Worm (Caenorhabditis elegans) whole organism, L3 larva: ENCODE measurements around the gene Y113G7A.14.

Experiments used
- ceh-9 ChIP-seq: sonication (generic microtip); optimal IDR thresholded peaks from 2 replicates; lab custom pipeline; 2018; ENCODE audit warnings: missing biosample characterization, missing genetic modification characterization
- daf-12 ChIP-seq: fragments of 150-350 bp; optimal IDR thresholded peaks from 2 replicates; lab custom pipeline; 2014; ENCODE audit warnings: missing biosample characterization, missing genetic modification reagents, missing genetic modification characterization
- egl-27 ChIP-seq: sonication (generic microtip); optimal IDR thresholded peaks from 4 replicates; lab custom pipeline; 2017; ENCODE audit warnings: missing biosample characterization, missing genetic modification reagents, missing genetic modification characterization
- elt-1 ChIP-seq: fragments of 150-350 bp; optimal IDR thresholded peaks from 2 replicates; lab custom pipeline; 2014; ENCODE audit warnings: missing biosample characterization, missing genetic modification characterization
- fkh-2 ChIP-seq: fragments of 150-350 bp; optimal IDR thresholded peaks from 2 replicates; lab custom pipeline; 2014; ENCODE audit warnings: missing biosample characterization, missing genetic modification reagents, missing genetic modification characterization
- fos-1 ChIP-seq: fragments of 150-350 bp; optimal IDR thresholded peaks from 2 replicates; lab custom pipeline; 2014; ENCODE audit warnings: missing biosample characterization, missing genetic modification characterization
- mdl-1 ChIP-seq: fragments of 150-350 bp; optimal IDR thresholded peaks from 2 replicates; lab custom pipeline; 2014; ENCODE audit warnings: missing biosample characterization, missing genetic modification characterization
- nfya-1 ChIP-seq: sonication (generic microtip); optimal IDR thresholded peaks from 2 replicates; lab custom pipeline; 2017; ENCODE audit warnings: missing genetic modification characterization, mild to moderate bottlenecking, missing compliant biosample characterization, antibody characterized with exemption, moderate library complexity; ENCODE audit not compliant: insufficient read depth
- nhr-25 ChIP-seq: sonication (generic microtip); optimal IDR thresholded peaks from 2 replicates; lab custom pipeline; 2017; ENCODE audit warnings: missing biosample characterization, missing genetic modification characterization
- snpc-4 ChIP-seq: fragments of 150-350 bp; optimal IDR thresholded peaks from 2 replicates; lab custom pipeline; 2014; ENCODE audit warnings: missing biosample characterization, missing genetic modification characterization

DNA sequence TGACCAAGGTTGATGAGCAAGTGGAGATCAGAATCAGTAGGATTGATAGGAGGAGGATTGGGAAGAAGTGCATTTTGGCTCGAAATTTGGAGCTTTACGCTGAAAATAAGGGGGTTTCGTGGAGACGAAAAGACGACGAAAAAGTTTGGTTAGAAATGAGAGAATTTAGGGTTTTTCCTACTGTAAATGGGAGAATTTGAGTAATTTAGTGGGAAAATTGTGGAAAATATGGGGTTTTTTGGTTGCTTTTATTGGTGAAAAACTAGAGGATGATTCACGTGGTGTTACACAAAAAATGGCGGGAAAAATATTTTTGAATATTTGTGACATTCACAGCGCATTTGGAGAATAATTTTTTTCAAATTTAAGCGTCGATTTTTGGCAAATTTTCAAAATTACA lies 43.3 kb downstream of the Y113G7A.14 start, which contains the start of gene nlp-69:
- TF ChIP-seq egl-27 (tag; lab: Kevin White, UChicago): no peak
- no peak for TF ChIP-seq mdl-1 (tag; lab: Kevin White, UChicago)
- no peak for TF ChIP-seq elt-1 (tag; lab: Kevin White, UChicago)
- TF ChIP-seq daf-12 (tag; lab: Kevin White, UChicago): no peak
- no peak for TF ChIP-seq nfya-1
- TF ChIP-seq snpc-4 (tag; lab: Kevin White, UChicago): no peak
- no peak for TF ChIP-seq nhr-25 (tag; lab: Kevin White, UChicago)
- no peak for TF ChIP-seq fkh-2
- no peak for TF ChIP-seq ceh-9 (tag; lab: Kevin White, UChicago)
- TF ChIP-seq fos-1 (tag; lab: Kevin White, UChicago): no peak
